Worm (Caenorhabditis elegans): ENCODE data around the gene pho-4.

ce11 chrII:5276736-5277135, 38.5 kb upstream of the pho-4 start:
- no peak for TF ChIP-seq unc-130 (GFP tag; optimal IDR thresholded peaks at IDR 0.05)
- no peak for TF ChIP-seq snpc-3.4 (tag; optimal IDR thresholded peaks at IDR 0.05)
- no peak for TF ChIP-seq let-607 (tag; optimal IDR thresholded peaks at IDR 0.05)
- no peak for TF ChIP-seq madf-6 (GFP tag; IDR thresholded peaks at IDR 0.05)
- no peak for TF ChIP-seq pha-4 (tag; optimal IDR thresholded peaks at IDR 0.05)
- TF ChIP-seq ets-4 (GFP tag; optimal IDR thresholded peaks at IDR 0.05) = no peak
- TF ChIP-seq lin-40 (tag; optimal IDR thresholded peaks at IDR 0.05) = no peak
- TF ChIP-seq ama-1 (optimal IDR thresholded peaks at IDR 0.05) = no peak
- TF ChIP-seq ama-1 (GFP tag; optimal IDR thresholded peaks at IDR 0.05) = no peak
- no peak for TF ChIP-seq Y79H2A.3 (GFP tag; conservative IDR thresholded peaks at IDR 0.05)
- no peak for TF ChIP-seq unc-62 (GFP tag; optimal IDR thresholded peaks at IDR 0.05)
- no peak for TF ChIP-seq hmg-20 (GFP tag; IDR thresholded peaks at IDR 0.05)
